Worm (Caenorhabditis elegans) whole organism, late embryonic: ENCODE measurements around the gene C23F12.3.

Experiments used
- C08G9.2 ChIP-seq: sonication (generic microtip); optimal IDR thresholded peaks from 2 replicates; lab custom pipeline; 2016; ENCODE audit warnings: mild to moderate bottlenecking, missing genetic modification characterization, moderate library complexity, missing compliant biosample characterization
- C38D4.7 ChIP-seq: fragments of 200-800 bp; sonication (Bioruptor generic); optimal IDR thresholded peaks from 2 replicates; lab custom pipeline; 2018; ENCODE audit warnings: mild to moderate bottlenecking, missing genetic modification characterization, moderate library complexity, missing compliant biosample characterization
- K09A11.1 ChIP-seq: sonication (generic microtip); optimal IDR thresholded peaks from 2 replicates; lab custom pipeline; 2017; ENCODE audit warnings: antibody characterized with exemption, mild to moderate bottlenecking, missing genetic modification characterization, missing compliant biosample characterization; ENCODE audit not compliant: insufficient read depth
- T23F11.4 ChIP-seq: fragments of 200-800 bp; sonication (Bioruptor generic); optimal IDR thresholded peaks from 2 replicates; lab custom pipeline; 2018; ENCODE audit warnings: mild to moderate bottlenecking, missing genetic modification characterization, missing compliant biosample characterization
- ahr-1 ChIP-seq: sonication (generic microtip); optimal IDR thresholded peaks from 2 replicates; lab custom pipeline; 2016; ENCODE audit warnings: missing genetic modification characterization, missing compliant biosample characterization
- ama-1 ChIP-seq: fragments of 150-350 bp; optimal IDR thresholded peaks from 2 replicates; lab custom pipeline; 2014
- ceh-14 ChIP-seq: sonication (generic microtip); optimal IDR thresholded peaks from 2 replicates; lab custom pipeline; 2016; ENCODE audit warnings: missing genotype, missing genetic modification characterization, missing compliant biosample characterization
- ceh-19 ChIP-seq: fragments of 200-800 bp; sonication (Bioruptor generic); optimal IDR thresholded peaks from 2 replicates; lab custom pipeline; 2018; ENCODE audit warnings: mild to moderate bottlenecking, missing genetic modification characterization, missing compliant biosample characterization
- ceh-2 ChIP-seq: sonication (generic microtip); optimal IDR thresholded peaks from 2 replicates; lab custom pipeline; 2016; ENCODE audit warnings: missing genotype, missing genetic modification characterization, missing compliant biosample characterization
- ceh-22 ChIP-seq: sonication (generic microtip); optimal IDR thresholded peaks from 2 replicates; lab custom pipeline; 2017; ENCODE audit warnings: missing biosample characterization, missing genetic modification characterization
- ceh-30 ChIP-seq: fragments of 150-350 bp; optimal IDR thresholded peaks from 2 replicates; lab custom pipeline; 2014; ENCODE audit warnings: missing biosample characterization, missing genetic modification characterization
- ceh-31 ChIP-seq: sonication (generic microtip); optimal IDR thresholded peaks from 2 replicates; lab custom pipeline; 2016; ENCODE audit warnings: missing genetic modification characterization, missing compliant biosample characterization
- ceh-45 ChIP-seq: fragments of 200-800 bp; sonication (Bioruptor generic); IDR thresholded peaks from 2 replicates; pipeline ENCODE4 v1.3.6; 2022; ENCODE audit warnings: missing genetic modification reagents, missing genetic modification characterization, missing compliant biosample characterization
- dmd-4 ChIP-seq: sonication (generic microtip); optimal IDR thresholded peaks from 2 replicates; lab custom pipeline; 2016; ENCODE audit warnings: borderline replicate concordance, missing genetic modification characterization, missing compliant biosample characterization
- elt-2 ChIP-seq: sonication (generic microtip); optimal IDR thresholded peaks from 2 replicates; lab custom pipeline; 2016; ENCODE audit warnings: missing genetic modification reagents, missing genetic modification characterization, missing compliant biosample characterization
- elt-4 ChIP-seq: sonication (generic microtip); optimal IDR thresholded peaks from 2 replicates; lab custom pipeline; 2016; ENCODE audit warnings: missing genetic modification characterization, missing compliant biosample characterization
- ets-4 ChIP-seq: sonication (generic microtip); optimal IDR thresholded peaks from 2 replicates; lab custom pipeline; 2016; ENCODE audit warnings: missing genetic modification characterization, missing compliant biosample characterization
- fkh-10 ChIP-seq: fragments of 150-350 bp; optimal IDR thresholded peaks from 2 replicates; lab custom pipeline; 2014; ENCODE audit warnings: missing biosample characterization, missing genetic modification reagents, missing genetic modification characterization
- fkh-6 ChIP-seq: sonication (generic microtip); optimal IDR thresholded peaks from 2 replicates; lab custom pipeline; 2016; ENCODE audit warnings: missing genetic modification characterization, missing compliant biosample characterization
- hlh-15 ChIP-seq: sonication (generic microtip); optimal IDR thresholded peaks from 2 replicates; lab custom pipeline; 2016; ENCODE audit warnings: missing genetic modification characterization, missing compliant biosample characterization
- hlh-30 ChIP-seq: sonication (generic microtip); optimal IDR thresholded peaks from 2 replicates; lab custom pipeline; 2017; ENCODE audit warnings: antibody characterized with exemption, missing genetic modification characterization, missing compliant biosample characterization; ENCODE audit not compliant: insufficient read depth
- hlh-6 ChIP-seq: sonication (generic microtip); optimal IDR thresholded peaks from 2 replicates; lab custom pipeline; 2016; ENCODE audit warnings: missing genotype, missing genetic modification characterization, missing compliant biosample characterization
- hlh-8 ChIP-seq: sonication (generic microtip); optimal IDR thresholded peaks from 2 replicates; lab custom pipeline; 2016; ENCODE audit warnings: missing genotype, missing genetic modification characterization, missing compliant biosample characterization
- lin-11 ChIP-seq: fragments of 200-800 bp; sonication (Bioruptor generic); optimal IDR thresholded peaks from 2 replicates; lab custom pipeline; 2018; ENCODE audit warnings: mild to moderate bottlenecking, missing genetic modification characterization, missing compliant biosample characterization
- mec-3 ChIP-seq: sonication (generic microtip); optimal IDR thresholded peaks from 2 replicates; lab custom pipeline; 2016; ENCODE audit warnings: borderline replicate concordance, missing genetic modification characterization, missing compliant biosample characterization
- nhr-11 ChIP-seq: fragments of 150-350 bp; optimal IDR thresholded peaks from 2 replicates; lab custom pipeline; 2014; ENCODE audit warnings: missing biosample characterization, missing genetic modification characterization
- odd-2 ChIP-seq: sonication (generic microtip); optimal IDR thresholded peaks from 2 replicates; lab custom pipeline; 2017; ENCODE audit warnings: antibody characterized with exemption, mild to moderate bottlenecking, missing genetic modification characterization, missing compliant biosample characterization
- pag-3 ChIP-seq: sonication (generic microtip); optimal IDR thresholded peaks from 2 replicates; lab custom pipeline; 2016; ENCODE audit warnings: missing compliant biosample characterization, missing genetic modification characterization, borderline replicate concordance
- pat-9 ChIP-seq: fragments of 200-800 bp; sonication (Bioruptor generic); optimal IDR thresholded peaks from 2 replicates; lab custom pipeline; 2018; ENCODE audit warnings: mild to moderate bottlenecking, missing genetic modification characterization, moderate library complexity, missing compliant biosample characterization
- pha-4 ChIP-seq: fragments of 150-350 bp; optimal IDR thresholded peaks from 2 replicates; lab custom pipeline; 2018; ENCODE audit warnings: missing biosample characterization, missing genetic modification reagents, missing genetic modification characterization
- pqm-1 ChIP-seq: sonication (generic microtip); optimal IDR thresholded peaks from 2 replicates; lab custom pipeline; 2016; ENCODE audit warnings: missing genetic modification characterization, missing compliant biosample characterization
- ref-2 ChIP-seq: sonication (generic microtip); optimal IDR thresholded peaks from 2 replicates; lab custom pipeline; 2016; ENCODE audit warnings: missing genetic modification characterization, missing compliant biosample characterization
- sdc-2 ChIP-seq: sonication (generic microtip); optimal IDR thresholded peaks from 2 replicates; lab custom pipeline; 2016; ENCODE audit warnings: missing genotype, missing genetic modification characterization, missing compliant biosample characterization
- sox-2 ChIP-seq: fragments of 200-800 bp; sonication (Bioruptor generic); IDR thresholded peaks from 2 replicates; pipeline ENCODE4 v1.3.6; 2022; ENCODE audit warnings: missing genetic modification reagents, missing genetic modification characterization, missing compliant biosample characterization
- sox-4 ChIP-seq: sonication (generic microtip); optimal IDR thresholded peaks from 2 replicates; lab custom pipeline; 2017; ENCODE audit warnings: mild to moderate bottlenecking, missing genetic modification characterization, inconsistent platforms, missing compliant biosample characterization
- syd-9 ChIP-seq: sonication (generic microtip); optimal IDR thresholded peaks from 2 replicates; lab custom pipeline; 2016; ENCODE audit warnings: mild to moderate bottlenecking, missing genetic modification characterization, moderate library complexity, missing compliant biosample characterization
- tbx-2 ChIP-seq: sonication (generic microtip); optimal IDR thresholded peaks from 2 replicates; lab custom pipeline; 2016; ENCODE audit warnings: missing genetic modification characterization, missing compliant biosample characterization
- unc-55 ChIP-seq: sonication (generic microtip); optimal IDR thresholded peaks from 2 replicates; lab custom pipeline; 2017; ENCODE audit warnings: missing biosample characterization, missing genetic modification reagents, missing genetic modification characterization
- zip-5 ChIP-seq: sonication (generic microtip); optimal IDR thresholded peaks from 2 replicates; lab custom pipeline; 2016; ENCODE audit warnings: missing genetic modification characterization, missing compliant biosample characterization
- ztf-16 ChIP-seq: sonication (generic microtip); optimal IDR thresholded peaks from 2 replicates; lab custom pipeline; 2017; ENCODE audit warnings: missing genetic modification characterization, missing compliant biosample characterization

The C23F12.3 gene

ce11 chrX:9410747-9411146, 19.3 kb downstream of the C23F12.3 start:
- TF ChIP-seq sdc-2, result no peak
- no peak for TF ChIP-seq ceh-31 (tag; lab: Kevin White, UChicago)
- TF ChIP-seq ceh-22 (tag; lab: Kevin White, UChicago), result peak; percentile 7
- TF ChIP-seq C38D4.7, result no peak

DNA sequence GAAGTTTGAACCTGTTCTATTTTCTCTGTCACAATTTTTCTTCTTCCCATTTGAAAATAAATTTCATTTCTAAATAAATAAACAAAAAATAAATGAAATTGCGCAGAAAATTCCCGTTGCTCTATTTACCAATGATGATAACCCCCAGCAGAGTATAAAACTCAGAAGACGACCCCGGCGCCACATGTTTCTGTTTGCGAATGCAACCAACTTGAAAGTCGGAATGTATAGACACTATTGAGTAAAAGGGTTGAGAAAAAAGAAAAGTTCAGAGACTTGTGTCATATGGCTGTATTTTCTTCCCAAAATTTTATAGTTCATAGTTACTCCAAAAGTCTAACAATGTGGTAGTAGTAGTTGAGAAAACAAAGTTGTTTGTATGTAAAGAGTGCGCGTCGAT, 20.2 kb downstream of the C23F12.3 start:
- TF ChIP-seq sox-4 (tag; lab: Kevin White, UChicago) (no peak), pqm-1 (tag; lab: Kevin White, UChicago) (no peak), odd-2 (tag; lab: Kevin White, UChicago) (no peak), pha-4 (tag; lab: Kevin White, UChicago) (no peak), ceh-45 (GFP tag; lab: Robert Waterston, UW) (no peak), tbx-2 (no peak), sdc-2 (no peak), hlh-15 (tag; lab: Kevin White, UChicago) (no peak), ztf-16 (no peak), C08G9.2 (tag; lab: Kevin White, UChicago) (no peak), lin-11 (tag; lab: Kevin White, UChicago) (no peak), unc-55 (GFP tag; lab: Kevin White, UChicago) (no peak), mec-3 (tag; lab: Kevin White, UChicago) (no peak), K09A11.1 (tag; lab: Kevin White, UChicago) (no peak), dmd-4 (no peak), hlh-30 (tag; lab: Kevin White, UChicago) (no peak), elt-4 (tag; lab: Kevin White, UChicago) (no peak), ceh-30 (tag; lab: Kevin White, UChicago) (no peak), pag-3 (no peak), fkh-10 (GFP tag; lab: Kevin White, UChicago) (no peak)
- TF ChIP-seq, all 69 proteins: peak for 0

DNA sequence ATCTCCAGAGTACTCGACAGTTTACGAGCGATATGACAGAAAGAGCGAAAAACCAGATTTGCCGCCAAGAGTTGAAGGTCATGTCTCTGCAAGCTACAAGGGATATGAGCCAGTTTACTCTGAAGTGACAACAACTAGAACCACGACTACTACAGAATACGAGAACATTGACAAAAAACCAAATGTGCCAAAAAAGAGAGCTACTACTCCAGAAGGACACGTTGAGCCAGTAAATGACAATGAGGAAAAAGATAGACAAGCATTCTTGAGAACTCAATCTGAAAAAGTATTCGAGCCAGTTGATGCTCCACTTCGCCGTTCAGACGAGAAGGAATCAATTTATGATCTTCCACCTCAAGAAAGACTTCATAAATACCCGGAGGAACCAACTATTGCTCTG, 25.9 kb downstream of the C23F12.3 start:
- no peak for TF ChIP-seq sdc-2
- no peak for TF ChIP-seq hlh-6 (tag; lab: Kevin White, UChicago)
- no peak for TF ChIP-seq syd-9 (tag; lab: Kevin White, UChicago)
- TF ChIP-seq fkh-6 (tag; lab: Kevin White, UChicago), result no peak
- TF ChIP-seq elt-2 (tag; lab: Kevin White, UChicago), result no peak
- TF ChIP-seq pha-4 (tag; lab: Kevin White, UChicago), result no peak
- TF ChIP-seq ceh-30 (tag; lab: Kevin White, UChicago), result no peak
- no peak for TF ChIP-seq ztf-16
- no peak for TF ChIP-seq T23F11.4 (GFP tag; lab: Kevin White, UChicago)
- no peak for TF ChIP-seq zip-5 (tag; lab: Kevin White, UChicago)
- TF ChIP-seq pag-3, result no peak
- TF ChIP-seq, all 69 proteins: peak for 0

- TF ChIP-seq pat-9, result no peak
- no peak for TF ChIP-seq ztf-16
- no peak for TF ChIP-seq ceh-14 (tag; lab: Kevin White, UChicago)
- TF ChIP-seq ceh-19 (GFP tag; lab: Kevin White, UChicago), result no peak
- no peak for TF ChIP-seq ceh-2
- TF ChIP-seq ama-1 (lab: Kevin White, UChicago), result no peak
- no peak for TF ChIP-seq lin-11 (tag; lab: Kevin White, UChicago)
- no peak for TF ChIP-seq hlh-8 (tag; lab: Kevin White, UChicago)
- no peak for TF ChIP-seq fkh-6 (tag; lab: Kevin White, UChicago)
- no peak for TF ChIP-seq sox-2 (GFP tag; lab: Robert Waterston, UW)
- no peak for TF ChIP-seq hlh-6 (tag; lab: Kevin White, UChicago)
- TF ChIP-seq hlh-30 (tag; lab: Kevin White, UChicago), result no peak
- TF ChIP-seq ets-4 (tag; lab: Kevin White, UChicago), result no peak
- no peak for TF ChIP-seq K09A11.1 (tag; lab: Kevin White, UChicago)
- TF ChIP-seq nhr-11, result no peak
- no peak for TF ChIP-seq ahr-1 (tag; lab: Kevin White, UChicago)
- TF ChIP-seq ref-2 (tag; lab: Kevin White, UChicago), result no peak
- TF ChIP-seq C38D4.7, result no peak
- TF ChIP-seq pqm-1 (tag; lab: Kevin White, UChicago), result no peak
- no peak for TF ChIP-seq unc-55 (GFP tag; lab: Kevin White, UChicago)
Observed at ce11 chrX:9417948-9418347, 26.5 kb downstream of the C23F12.3 start.
